Worm (Caenorhabditis elegans) whole organism, young adult: ENCODE measurements around the gene anoh-2.

Source experiments
- B0261.1 ChIP-seq: sonication (generic microtip); optimal IDR thresholded peaks from 2 replicates; lab custom pipeline; 2016; ENCODE audit warnings: mild to moderate bottlenecking, missing genetic modification characterization, moderate library complexity, missing compliant biosample characterization
- F10E7.11 ChIP-seq: sonication (generic microtip); optimal IDR thresholded peaks from 2 replicates; lab custom pipeline; 2017; ENCODE audit warnings: mild to moderate bottlenecking, missing genetic modification characterization, moderate library complexity, missing compliant biosample characterization
- F52B5.7 ChIP-seq: sonication (generic microtip); optimal IDR thresholded peaks from 2 replicates; lab custom pipeline; 2016; ENCODE audit warnings: mild to moderate bottlenecking, missing genetic modification characterization, missing compliant biosample characterization
- F57C9.4 ChIP-seq: sonication (generic microtip); optimal IDR thresholded peaks from 2 replicates; lab custom pipeline; 2017; ENCODE audit warnings: mild to moderate bottlenecking, missing genetic modification characterization, missing compliant biosample characterization
- Y53G8AR.9 ChIP-seq: fragments of 200-800 bp; sonication (Bioruptor generic); conservative IDR thresholded peaks from 2 replicates; pipeline ENCODE4 v1.3.6; 2022; ENCODE audit warnings: missing genetic modification reagents, missing genetic modification characterization, missing compliant biosample characterization
- chd-7 ChIP-seq: sonication (generic microtip); optimal IDR thresholded peaks from 2 replicates; lab custom pipeline; 2016; ENCODE audit warnings: mild to moderate bottlenecking, missing genetic modification characterization, moderate library complexity, missing compliant biosample characterization
- efl-1 ChIP-seq: fragments of 150-350 bp; optimal IDR thresholded peaks from 2 replicates; lab custom pipeline; 2014; ENCODE audit warnings: missing biosample characterization, missing genetic modification reagents, missing genetic modification characterization
- hlh-26 ChIP-seq: fragments of 200-800 bp; sonication (Bioruptor generic); conservative IDR thresholded peaks from 2 replicates; pipeline ENCODE4 v1.3.6; 2022; ENCODE audit warnings: missing genetic modification reagents, missing genetic modification characterization, missing compliant biosample characterization
- lag-1 ChIP-seq: fragments of 200-800 bp; sonication (Bioruptor generic); IDR thresholded peaks from 2 replicates; pipeline ENCODE4 v1.3.6; 2022; ENCODE audit warnings: missing genetic modification reagents, missing genetic modification characterization, missing compliant biosample characterization
- lsy-27 ChIP-seq: sonication (generic microtip); optimal IDR thresholded peaks from 2 replicates; lab custom pipeline; 2017; ENCODE audit warnings: missing genetic modification characterization, mild to moderate bottlenecking, missing compliant biosample characterization, antibody characterized with exemption, missing genotype, borderline replicate concordance; ENCODE audit not compliant: insufficient read depth
- pha-4 ChIP-seq: fragments of 150-350 bp; sonication (generic microtip); optimal IDR thresholded peaks from 2 replicates; lab custom pipeline; 2014; ENCODE audit warnings: missing biosample characterization, missing genetic modification reagents, missing genetic modification characterization
- sea-2 ChIP-seq: fragments of 200-800 bp; sonication (Bioruptor generic); IDR thresholded peaks from 2 replicates; pipeline ENCODE4 v1.3.6; 2022; ENCODE audit warnings: missing genetic modification characterization, missing compliant biosample characterization
- unc-130 ChIP-seq: sonication (generic microtip); optimal IDR thresholded peaks from 2 replicates; lab custom pipeline; 2016; ENCODE audit warnings: missing genetic modification reagents, missing genetic modification characterization, missing compliant biosample characterization

DNA sequence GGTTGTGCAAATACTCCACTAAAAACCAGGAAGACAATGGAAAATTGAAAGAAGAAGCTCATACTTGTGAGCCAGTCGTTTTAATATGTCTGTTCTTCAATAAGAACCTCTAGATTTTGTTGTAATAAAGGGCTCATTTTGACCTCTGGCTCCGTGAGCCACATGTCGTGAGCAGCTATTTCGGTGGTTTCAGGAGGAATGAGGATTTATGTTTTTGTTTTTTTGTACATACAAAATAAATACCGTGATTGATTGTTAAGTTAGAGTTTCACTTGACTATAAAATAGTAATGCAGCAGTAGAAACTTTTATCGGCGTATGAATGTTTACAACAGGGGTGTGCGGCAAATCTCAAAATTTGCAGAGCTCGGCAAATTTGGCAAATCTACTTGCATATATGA, 46.0 kb downstream of the anoh-2 start, which contains the start of gene Y57G11C.40:
- TF ChIP-seq F52B5.7 (tag; lab: Kevin White, UChicago): no peak
- TF ChIP-seq sea-2: no peak
- TF ChIP-seq lag-1 (GFP tag; lab: Robert Waterston, UW): no peak
- TF ChIP-seq chd-7 (tag; lab: Kevin White, UChicago): no peak
- no peak for TF ChIP-seq hlh-26 (GFP tag; lab: Robert Waterston, UW)
- TF ChIP-seq efl-1 (GFP tag; lab: Kevin White, UChicago): no peak
- TF ChIP-seq unc-130 (GFP tag; lab: Kevin White, UChicago): no peak
- no peak for TF ChIP-seq lsy-27 (tag; lab: Kevin White, UChicago)
- no peak for TF ChIP-seq B0261.1 (tag; lab: Kevin White, UChicago)
- no peak for TF ChIP-seq F57C9.4
- TF ChIP-seq F10E7.11: no peak
- no peak for TF ChIP-seq pha-4 (tag; lab: Kevin White, UChicago)
- TF ChIP-seq Y53G8AR.9 (GFP tag; lab: Robert Waterston, UW): no peak
